Fruit fly (Drosophila melanogaster): ENCODE measurements around the gene inaF-C.

inaF-C gene

DNA sequence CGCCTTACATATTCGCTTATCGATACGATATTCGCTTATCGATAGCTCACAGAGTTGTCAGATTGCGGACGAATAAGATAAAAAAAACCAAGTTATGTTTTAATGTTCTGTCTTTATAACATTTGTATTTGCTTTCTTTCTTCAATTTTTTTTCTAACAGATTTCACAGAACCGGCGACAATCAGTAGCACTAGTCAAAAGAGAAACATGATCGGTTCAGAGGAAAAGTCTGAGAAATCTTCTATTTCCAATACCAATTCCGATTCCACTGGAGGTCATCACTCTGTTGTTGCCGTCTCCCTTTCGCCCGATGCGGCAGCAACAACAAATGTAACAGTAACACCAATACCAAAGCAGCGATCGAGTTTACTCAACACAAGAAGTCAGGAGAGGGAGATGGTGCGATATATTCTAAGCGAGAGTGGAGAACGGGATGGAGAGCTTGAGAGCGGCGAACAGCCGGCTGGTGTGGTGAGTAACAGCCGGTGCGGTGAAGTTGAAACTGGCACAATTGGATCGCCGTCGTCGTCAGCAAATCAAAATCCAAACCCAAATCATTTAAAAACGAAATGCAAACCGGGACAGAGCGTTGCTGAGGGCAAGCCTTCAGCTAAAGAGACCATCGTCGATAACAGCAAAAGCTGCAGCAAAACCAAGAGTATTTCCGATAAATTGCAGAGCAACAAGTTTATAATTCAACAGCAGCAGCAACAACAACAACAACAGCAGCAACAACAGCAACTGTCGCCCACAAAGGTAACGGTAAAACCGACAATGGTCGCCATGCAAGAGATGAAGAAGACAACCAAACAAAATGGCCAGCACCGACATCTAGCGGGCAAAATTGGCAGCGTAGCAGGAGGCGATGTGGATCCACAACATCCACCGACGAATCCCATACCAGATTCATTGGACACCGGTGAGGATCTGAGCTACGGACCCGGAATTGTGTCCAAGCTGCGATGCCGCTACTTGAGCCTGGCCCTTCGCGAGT, 49.7 kb downstream of the inaF-C start (continued):
- peak; percentile 25; the same call in 1 of the 3 replicates for TF ChIP-seq vnd (GFP tag; IDR thresholded peaks at IDR 0.05; ENCODE audit: partially characterized antibody)
- no peak for TF ChIP-seq Lpt (GFP tag; optimal IDR thresholded peaks at IDR 0.05)
- TF ChIP-seq CG33213 (GFP tag; optimal IDR thresholded peaks at IDR 0.05): peak; percentile 27
- TF ChIP-seq gfzf (GFP tag; optimal IDR thresholded peaks at IDR 0.05): peak; percentile 14
- no peak for TF ChIP-seq zen2 (GFP tag; IDR thresholded peaks at IDR 0.05; ENCODE audit: partially characterized antibody)
- TF ChIP-seq CG14050 (GFP tag; IDR thresholded peaks at IDR 0.05): no peak; the same call in 2 of the 3 replicates
- TF ChIP-seq inv (GFP tag; IDR thresholded peaks at IDR 0.05; ENCODE audit: partially characterized antibody): peak; percentile 53; the same call in 1 of the 2 replicates
- TF ChIP-seq CG17385 (GFP tag; optimal IDR thresholded peaks at IDR 0.05): peak; percentile 23
- TF ChIP-seq az2 (GFP tag; optimal IDR thresholded peaks at IDR 0.05): peak; percentile 23
- TF ChIP-seq CG1603 (tag; optimal IDR thresholded peaks at IDR 0.05): peak; percentile 53
- TF ChIP-seq CG18262 (tag; optimal IDR thresholded peaks at IDR 0.05): peak; percentile 61
- peak in 1 of 3 experiments; percentile 35 for TF ChIP-seq Stat92E (GFP tag; optimal IDR thresholded peaks at IDR 0.05)
- TF ChIP-seq sim (GFP tag; IDR thresholded peaks at IDR 0.05): no peak
- TF ChIP-seq cad (GFP tag; optimal IDR thresholded peaks at IDR 0.05): no peak
- no peak for TF ChIP-seq ham (GFP tag; IDR thresholded peaks at IDR 0.05)
- TF ChIP-seq CG9727 (GFP tag; optimal IDR thresholded peaks at IDR 0.05): peak; percentile 34
- TF ChIP-seq eyg (GFP tag; optimal IDR thresholded peaks at IDR 0.05): peak; percentile 44
- peak; percentile 24 to 59 for TF ChIP-seq Hr51 (GFP tag; optimal IDR thresholded peaks at IDR 0.05)
- TF ChIP-seq gt (GFP tag; IDR thresholded peaks at IDR 0.05): no peak
- TF ChIP-seq zfh1 (GFP tag; IDR thresholded peaks at IDR 0.05): peak; percentile 42; the same call in 1 of the 3 replicates
- peak; percentile 35 for TF ChIP-seq Abd-B (GFP tag; optimal IDR thresholded peaks at IDR 0.05)
- TF ChIP-seq CG13775 (GFP tag; optimal IDR thresholded peaks at IDR 0.05): peak; percentile 31
- peak; percentile 62 for TF ChIP-seq CG7839 (tag; optimal IDR thresholded peaks at IDR 0.05)
- TF ChIP-seq ato (GFP tag; IDR thresholded peaks at IDR 0.05; ENCODE audit: partially characterized antibody): no peak
- peak; percentile 65 for TF ChIP-seq CG10147 (GFP tag; optimal IDR thresholded peaks at IDR 0.05)
- no peak for TF ChIP-seq ab (GFP tag; optimal IDR thresholded peaks at IDR 0.05)
- no peak for TF ChIP-seq salm (tag; optimal IDR thresholded peaks at IDR 0.05)
- TF ChIP-seq Sin3A (optimal IDR thresholded peaks at IDR 0.05): no peak
- no peak for TF ChIP-seq Six4 (GFP tag; optimal IDR thresholded peaks at IDR 0.05)
- TF ChIP-seq seq (GFP tag; IDR thresholded peaks at IDR 0.05): peak; percentile 12; the same call in 1 of the 2 replicates
- peak; percentile 82 for TF ChIP-seq ERR (GFP tag; optimal IDR thresholded peaks at IDR 0.05)
- TF ChIP-seq jigr1 (GFP tag; IDR thresholded peaks at IDR 0.05): no peak
- peak; percentile 62 for TF ChIP-seq CG2712 (tag; optimal IDR thresholded peaks at IDR 0.05)
- peak; percentile 79 for TF ChIP-seq shn (GFP tag; optimal IDR thresholded peaks at IDR 0.05)
- TF ChIP-seq CG17359 (tag; optimal IDR thresholded peaks at IDR 0.05): peak; percentile 46
- TF ChIP-seq CG11398 (GFP tag; optimal IDR thresholded peaks at IDR 0.05): peak; percentile 18
- peak; percentile 63 for TF ChIP-seq PHDP (tag; optimal IDR thresholded peaks at IDR 0.05)
- peak; percentile 43 for TF ChIP-seq ems (GFP tag; optimal IDR thresholded peaks at IDR 0.05)
- TF ChIP-seq mld (GFP tag; IDR thresholded peaks at IDR 0.05; ENCODE audit: partially characterized antibody): no peak
- TF ChIP-seq CG9215 (GFP tag; IDR thresholded peaks at IDR 0.05): peak; percentile 64
- TF ChIP-seq sc (optimal IDR thresholded peaks at IDR 0.05): no peak
- no peak for TF ChIP-seq sc (GFP tag; optimal IDR thresholded peaks at IDR 0.05)
- no peak for TF ChIP-seq CG17802 (tag; optimal IDR thresholded peaks at IDR 0.05)
- TF ChIP-seq Jarid2 (GFP tag; optimal IDR thresholded peaks at IDR 0.05): peak; percentile 69
- peak; percentile 44; the same call in 1 of the 2 replicates for TF ChIP-seq CG7372 (GFP tag; IDR thresholded peaks at IDR 0.05)
- TF ChIP-seq CG31441 (GFP tag; IDR thresholded peaks at IDR 0.05): peak; percentile 42; the same call in 1 of the 2 replicates
- no peak for TF ChIP-seq NC2β (GFP tag; optimal IDR thresholded peaks at IDR 0.05)
- peak; percentile 46; the same call in 1 of the 2 replicates for TF ChIP-seq chm (GFP tag; IDR thresholded peaks at IDR 0.05)
